Worm (Caenorhabditis elegans) whole organism, young adult: ENCODE data around the gene set-25.

Source experiments
- F39B2.1 ChIP-seq: fragments of 200-800 bp; sonication (Bioruptor generic); IDR thresholded peaks from 2 replicates; pipeline ENCODE4 v1.3.6; 2022; ENCODE audit warnings: missing genetic modification reagents, missing genetic modification characterization, missing compliant biosample characterization
- Y53F4B.3 ChIP-seq: fragments of 200-800 bp; sonication (Bioruptor generic); IDR thresholded peaks from 2 replicates; pipeline ENCODE4 v1.3.6; 2022; ENCODE audit warnings: missing genetic modification reagents, missing genetic modification characterization, missing compliant biosample characterization
- ama-1 ChIP-seq, 3 experiments: fragments of 150-350 bp in 1 of 3; sonication (generic microtip) in 2 of 3; optimal IDR thresholded peaks; 2 replicates each; lab custom pipeline; 2014 to 2018; ENCODE audit warnings: missing biosample characterization in 2 of 3, missing genetic modification characterization in 2 of 3, missing genetic modification reagents in 2 of 3
- cebp-2 ChIP-seq: fragments of 200-800 bp; sonication (Bioruptor generic); IDR thresholded peaks from 2 replicates; pipeline ENCODE4 v1.3.6; 2022; ENCODE audit warnings: missing genetic modification characterization, missing compliant biosample characterization
- ceh-27 ChIP-seq: fragments of 200-800 bp; sonication (Bioruptor generic); optimal IDR thresholded peaks from 2 replicates; lab custom pipeline; 2018; ENCODE audit warnings: mild to moderate bottlenecking, missing genetic modification characterization, moderate library complexity, missing compliant biosample characterization
- dpff-1 ChIP-seq: sonication (generic microtip); optimal IDR thresholded peaks from 2 replicates; lab custom pipeline; 2017; ENCODE audit warnings: mild to moderate bottlenecking, missing genetic modification characterization, missing compliant biosample characterization
- egl-18 ChIP-seq: fragments of 200-800 bp; sonication (Bioruptor generic); IDR thresholded peaks from 2 replicates; pipeline ENCODE4 v1.3.6; 2022; ENCODE audit warnings: missing genetic modification reagents, missing genetic modification characterization, missing compliant biosample characterization
- hlh-12 ChIP-seq: sonication (generic microtip); optimal IDR thresholded peaks from 2 replicates; lab custom pipeline; 2016; ENCODE audit warnings: missing genetic modification characterization, missing compliant biosample characterization
- nhr-179 ChIP-seq: sonication (generic microtip); optimal IDR thresholded peaks from 2 replicates; lab custom pipeline; 2016; ENCODE audit warnings: mild to moderate bottlenecking, missing genetic modification characterization, missing compliant biosample characterization
- nhr-80 ChIP-seq: sonication (generic microtip); optimal IDR thresholded peaks from 2 replicates; lab custom pipeline; 2016; ENCODE audit warnings: missing genetic modification characterization, missing compliant biosample characterization
- nhr-90 ChIP-seq: sonication (generic microtip); optimal IDR thresholded peaks from 2 replicates; lab custom pipeline; 2016; ENCODE audit warnings: missing genotype, mild to moderate bottlenecking, missing genetic modification characterization, missing compliant biosample characterization
- tlf-1 ChIP-seq: fragments of 200-800 bp; sonication (Bioruptor generic); optimal IDR thresholded peaks from 2 replicates; lab custom pipeline; 2018; ENCODE audit warnings: mild to moderate bottlenecking, missing genetic modification characterization, missing compliant biosample characterization
- unc-62 ChIP-seq: fragments of 150-350 bp; optimal IDR thresholded peaks from 2 replicates; lab custom pipeline; 2014; ENCODE audit warnings: missing biosample characterization, missing genetic modification reagents, missing genetic modification characterization

- TF ChIP-seq nhr-179 (tag; lab: Kevin White, UChicago) (no peak), cebp-2 (GFP tag; lab: Robert Waterston, UW) (no peak), F39B2.1 (GFP tag; lab: Robert Waterston, UW) (no peak), tlf-1 (GFP tag; lab: Kevin White, UChicago) (no peak), egl-18 (GFP tag; lab: Robert Waterston, UW) (no peak), nhr-90 (no peak), unc-62 (no peak), hlh-12 (tag; lab: Kevin White, UChicago) (no peak), ama-1 (optimal IDR thresholded peaks at IDR 0.05; lab: Kevin White, UChicago) (no peak), ama-1 (GFP tag; optimal IDR thresholded peaks at IDR 0.05; lab: Kevin White, UChicago) (no peak), ceh-27 (GFP tag; lab: Kevin White, UChicago) (no peak), dpff-1 (tag; lab: Kevin White, UChicago) (no peak), nhr-80 (tag; lab: Kevin White, UChicago) (no peak), Y53F4B.3 (no peak)
Observed at ce11 chrIII:13315071-13315470, 22.2 kb upstream of the set-25 start, which contains the start of gene dph-7.
